Fruit fly (Drosophila melanogaster): ENCODE measurements around the gene CG7691.

Gene CG7691

DNA sequence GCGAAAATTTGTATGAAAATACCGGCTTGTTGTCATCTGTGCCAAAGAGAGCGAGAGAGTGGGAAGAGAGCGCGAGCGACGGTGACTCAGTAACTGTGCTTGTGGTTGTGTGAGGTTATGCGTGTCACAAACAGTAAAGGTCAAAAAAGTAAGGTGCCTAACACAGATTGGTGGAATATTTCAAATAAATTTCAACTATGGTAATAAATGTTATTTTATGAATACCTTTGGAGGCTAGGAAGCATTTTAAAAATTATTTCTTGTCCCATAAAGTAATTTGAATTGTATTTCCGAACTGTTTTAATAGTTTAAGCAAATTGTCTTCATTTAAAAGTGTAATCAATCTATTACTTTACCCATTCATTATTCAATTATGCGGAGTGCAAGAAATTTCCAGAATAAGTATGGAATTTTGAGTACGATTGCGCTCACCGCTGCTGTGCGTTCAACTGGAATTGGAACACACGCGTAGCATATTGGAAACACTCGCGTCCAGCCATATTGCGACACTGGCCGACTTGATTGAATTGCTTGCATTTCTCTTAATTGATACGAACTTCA, 14.1 kb downstream of the CG7691 start (continued):
- TF ChIP-seq MTF-1 (GFP tag; optimal IDR thresholded peaks at IDR 0.05; ENCODE audit: borderline replicate concordance): peak; percentile 56
- peak; percentile 88 for TF ChIP-seq CG6683 (GFP tag; optimal IDR thresholded peaks at IDR 0.05)
- no peak for TF ChIP-seq zf30C (GFP tag; optimal IDR thresholded peaks at IDR 0.05)
- TF ChIP-seq Xrp1 (GFP tag; IDR thresholded peaks at IDR 0.05): peak; percentile 92
- peak; percentile 89 for TF ChIP-seq CG30431 (GFP tag; optimal IDR thresholded peaks at IDR 0.05)
- peak; percentile 88 for TF ChIP-seq H2.0 (GFP tag; IDR thresholded peaks at IDR 0.05)
- no peak; the same call in 1 of the 2 replicates for TF ChIP-seq Scr (GFP tag; IDR thresholded peaks at IDR 0.05; ENCODE audit: partially characterized antibody)
- peak; percentile 95 for TF ChIP-seq CG9609 (GFP tag; optimal IDR thresholded peaks at IDR 0.05)
- TF ChIP-seq nom (GFP tag; optimal IDR thresholded peaks at IDR 0.05): peak; percentile 88
- TF ChIP-seq CG1832 (GFP tag; optimal IDR thresholded peaks at IDR 0.05): no peak
- peak; percentile 80 for TF ChIP-seq Lhr (GFP tag; optimal IDR thresholded peaks at IDR 0.05)
- TF ChIP-seq Mrtf (GFP tag; IDR thresholded peaks at IDR 0.05): peak; percentile 80
- peak; percentile 74 for TF ChIP-seq otp (GFP tag; IDR thresholded peaks at IDR 0.05)
- peak; percentile 90 for TF ChIP-seq tap (tag; optimal IDR thresholded peaks at IDR 0.05)
- peak; percentile 94 for TF ChIP-seq CG9727 (GFP tag; optimal IDR thresholded peaks at IDR 0.05)
- TF ChIP-seq CG15269 (tag; optimal IDR thresholded peaks at IDR 0.05): peak; percentile 96
- TF ChIP-seq gcm2 (GFP tag; optimal IDR thresholded peaks at IDR 0.05): peak; percentile 86
- no peak for TF ChIP-seq CG2129 (GFP tag; IDR thresholded peaks at IDR 0.05; ENCODE audit: partially characterized antibody)
- no peak for TF ChIP-seq Kr (GFP tag; optimal IDR thresholded peaks at IDR 0.05)
- peak; percentile 86 for TF ChIP-seq CG34422 (GFP tag; IDR thresholded peaks at IDR 0.05)
- 0 out of 2 replicates have a peak, but pooled peaks have one; percentile 2 for TF ChIP-seq Dref (GFP tag; IDR thresholded peaks at IDR 0.05)
- peak; percentile 78; the same call in 1 of the 2 replicates for TF ChIP-seq sim (GFP tag; IDR thresholded peaks at IDR 0.05)
- TF ChIP-seq h (optimal IDR thresholded peaks at IDR 0.05): no peak
- no peak for TF ChIP-seq prd (optimal IDR thresholded peaks at IDR 0.05)
- TF ChIP-seq prd (GFP tag; IDR thresholded peaks at IDR 0.05): peak; percentile 94
- peak; percentile 94 for TF ChIP-seq CG12744 (GFP tag; optimal IDR thresholded peaks at IDR 0.05)
- no peak for TF ChIP-seq pros (GFP tag; optimal IDR thresholded peaks at IDR 0.05)
- peak; percentile 29 for TF ChIP-seq MESR4 (GFP tag; optimal IDR thresholded peaks at IDR 0.05)
- no peak for TF ChIP-seq Sin3A (optimal IDR thresholded peaks at IDR 0.05)
- TF ChIP-seq yki (optimal IDR thresholded peaks at IDR 0.05): peak; percentile 41
- no peak for TF ChIP-seq crol (GFP tag; IDR thresholded peaks at IDR 0.05)
- peak; percentile 77 for TF ChIP-seq zen (tag; optimal IDR thresholded peaks at IDR 0.05)
- TF ChIP-seq Eip74EF (GFP tag; optimal IDR thresholded peaks at IDR 0.05): peak in 1 of 2 experiments; percentile 91
- peak; percentile 88 for TF ChIP-seq CG9817 (tag; optimal IDR thresholded peaks at IDR 0.05)
- TF ChIP-seq slbo (GFP tag; IDR thresholded peaks at IDR 0.05): peak; percentile 93
- peak; percentile 92 for TF ChIP-seq Rfx (GFP tag; IDR thresholded peaks at IDR 0.05)
- peak; percentile 83 for TF ChIP-seq CG8944 (GFP tag; optimal IDR thresholded peaks at IDR 0.05)
- TF ChIP-seq CG4404 (GFP tag; IDR thresholded peaks at IDR 0.05): peak; percentile 82
- peak; percentile 67 for TF ChIP-seq ac (GFP tag; optimal IDR thresholded peaks at IDR 0.05)
- peak; percentile 2 for TF ChIP-seq CG14965 (GFP tag; optimal IDR thresholded peaks at IDR 0.05; ENCODE audit: borderline replicate concordance)
- TF ChIP-seq gcm (GFP tag; optimal IDR thresholded peaks at IDR 0.05): peak; percentile 94
- TF ChIP-seq row (GFP tag; IDR thresholded peaks at IDR 0.05): peak; percentile 96
- TF ChIP-seq ftz-f1 (GFP tag; optimal IDR thresholded peaks at IDR 0.05): no peak
- peak; percentile 37; the same call in 1 of the 2 replicates for TF ChIP-seq CG4360 (GFP tag; IDR thresholded peaks at IDR 0.05)
- TF ChIP-seq CG34376 (GFP tag; optimal IDR thresholded peaks at IDR 0.05): peak; percentile 81
- TF ChIP-seq CG7786 (GFP tag; optimal IDR thresholded peaks at IDR 0.05): peak; percentile 93
- peak; percentile 94 for TF ChIP-seq Hmr (GFP tag; optimal IDR thresholded peaks at IDR 0.05)
- peak; percentile 76; the same call in 1 of the 2 replicates for TF ChIP-seq cas (GFP tag; IDR thresholded peaks at IDR 0.05)
- TF ChIP-seq gsb (GFP tag; IDR thresholded peaks at IDR 0.05): peak; percentile 87
- peak; percentile 90 for TF ChIP-seq en (GFP tag; optimal IDR thresholded peaks at IDR 0.05)
- TF ChIP-seq Tbp (GFP tag; optimal IDR thresholded peaks at IDR 0.05): no peak

Measured in whole organism, embryonic.